Worm (Caenorhabditis elegans) whole organism, L2 larva: Measurements from ENCODE around the gene cex-1.

Experiments used
- C34F6.9 ChIP-seq: fragments of 150-350 bp; optimal IDR thresholded peaks from 2 replicates; lab custom pipeline; 2014; ENCODE audit warnings: missing biosample characterization, missing genetic modification characterization
- F13H6.1 ChIP-seq: sonication (generic microtip); optimal IDR thresholded peaks from 2 replicates; lab custom pipeline; 2016; ENCODE audit warnings: missing genetic modification characterization, missing compliant biosample characterization
- R02D3.7 ChIP-seq: fragments of 150-350 bp; optimal IDR thresholded peaks from 2 replicates; lab custom pipeline; 2014; ENCODE audit warnings: missing biosample characterization, missing genetic modification characterization
- Y55F3AM.14 ChIP-seq: fragments of 200-800 bp; sonication (Bioruptor generic); optimal IDR thresholded peaks from 2 replicates; lab custom pipeline; 2018; ENCODE audit warnings: mild to moderate bottlenecking, missing genetic modification characterization, missing compliant biosample characterization
- aly-2 ChIP-seq: fragments of 150-350 bp; optimal IDR thresholded peaks from 2 replicates; lab custom pipeline; 2014; ENCODE audit warnings: missing biosample characterization, missing genetic modification characterization
- ama-1 ChIP-seq: fragments of 150-350 bp; optimal IDR thresholded peaks from 2 replicates; lab custom pipeline; 2018; ENCODE audit warnings: inconsistent platforms
- blmp-1 ChIP-seq: sonication (generic microtip); optimal IDR thresholded peaks from 2 replicates; lab custom pipeline; 2017; ENCODE audit warnings: missing genetic modification characterization, mild to moderate bottlenecking, missing compliant biosample characterization, antibody characterized with exemption, moderate library complexity; ENCODE audit not compliant: insufficient read depth
- ceh-16 ChIP-seq: fragments of 150-350 bp; optimal IDR thresholded peaks from 2 replicates; lab custom pipeline; 2014; ENCODE audit warnings: missing biosample characterization, missing genetic modification characterization
- ceh-82 ChIP-seq: fragments of 150-350 bp; optimal IDR thresholded peaks from 2 replicates; lab custom pipeline; 2014; ENCODE audit warnings: missing biosample characterization, missing genetic modification characterization
- crh-2 ChIP-seq: sonication (generic microtip); optimal IDR thresholded peaks from 2 replicates; lab custom pipeline; 2017; ENCODE audit warnings: missing biosample characterization, missing genetic modification characterization
- dmd-4 ChIP-seq: sonication (generic microtip); optimal IDR thresholded peaks from 2 replicates; lab custom pipeline; 2017; ENCODE audit warnings: missing biosample characterization, missing genetic modification characterization
- egl-27 ChIP-seq: sonication (generic microtip); optimal IDR thresholded peaks from 3 replicates; lab custom pipeline; 2017; ENCODE audit warnings: missing biosample characterization, missing genetic modification reagents, missing genetic modification characterization
- elt-1 ChIP-seq: fragments of 150-350 bp; optimal IDR thresholded peaks from 2 replicates; lab custom pipeline; 2014; ENCODE audit warnings: missing biosample characterization, missing genetic modification characterization
- elt-3 ChIP-seq: sonication (generic microtip); optimal IDR thresholded peaks from 2 replicates; lab custom pipeline; 2017; ENCODE audit warnings: missing biosample characterization, missing genetic modification characterization
- fos-1 ChIP-seq: fragments of 150-350 bp; optimal IDR thresholded peaks from 2 replicates; lab custom pipeline; 2014; ENCODE audit warnings: missing biosample characterization, missing genetic modification characterization
- gmeb-1 ChIP-seq: fragments of 150-350 bp; optimal IDR thresholded peaks from 2 replicates; lab custom pipeline; 2014; ENCODE audit warnings: missing biosample characterization, missing genetic modification characterization
- lin-11 ChIP-seq: fragments of 150-350 bp; sonication (generic microtip); optimal IDR thresholded peaks from 2 replicates; lab custom pipeline; 2014; ENCODE audit warnings: missing biosample characterization, missing genetic modification characterization, inconsistent platforms, mixed read lengths
- lin-13 ChIP-seq: fragments of 150-350 bp; optimal IDR thresholded peaks from 2 replicates; lab custom pipeline; 2014; ENCODE audit warnings: missing biosample characterization, missing genetic modification reagents, missing genetic modification characterization
- lin-39 ChIP-seq: fragments of 150-350 bp; optimal IDR thresholded peaks from 2 replicates; lab custom pipeline; 2014; ENCODE audit warnings: missing biosample characterization, missing genetic modification reagents, missing genetic modification characterization
- lsy-2 ChIP-seq, 2 experiments: fragments of 150-350 bp in 1 of 2; sonication (generic microtip) in 1 of 2; optimal IDR thresholded peaks; 2 replicates each; lab custom pipeline; 2014 to 2017; ENCODE audit warnings: missing biosample characterization in 2 of 2, missing genetic modification characterization in 2 of 2
- mbf-1 ChIP-seq: sonication (generic microtip); optimal IDR thresholded peaks from 2 replicates; lab custom pipeline; 2017; ENCODE audit warnings: missing biosample characterization, missing genetic modification characterization
- nhr-10 ChIP-seq: sonication (generic microtip); optimal IDR thresholded peaks from 2 replicates; lab custom pipeline; 2017; ENCODE audit warnings: missing biosample characterization, missing genetic modification characterization
- nhr-12 ChIP-seq: fragments of 150-350 bp; optimal IDR thresholded peaks from 2 replicates; lab custom pipeline; 2014; ENCODE audit warnings: missing biosample characterization, missing genetic modification characterization
- nhr-129 ChIP-seq: fragments of 150-350 bp; optimal IDR thresholded peaks from 2 replicates; lab custom pipeline; 2014; ENCODE audit warnings: missing biosample characterization, missing genetic modification characterization
- nhr-237 ChIP-seq: fragments of 150-350 bp; optimal IDR thresholded peaks from 2 replicates; lab custom pipeline; 2014; ENCODE audit warnings: missing biosample characterization, missing genetic modification characterization
- nhr-25 ChIP-seq: fragments of 150-350 bp; sonication (generic microtip); optimal IDR thresholded peaks from 3 replicates; lab custom pipeline; 2014; ENCODE audit warnings: missing biosample characterization, missing genetic modification characterization
- nhr-77 ChIP-seq: fragments of 150-350 bp; optimal IDR thresholded peaks from 2 replicates; lab custom pipeline; 2014; ENCODE audit warnings: missing biosample characterization, missing genetic modification characterization
- peb-1 ChIP-seq: fragments of 150-350 bp; optimal IDR thresholded peaks from 2 replicates; lab custom pipeline; 2014; ENCODE audit warnings: missing biosample characterization, missing genetic modification characterization
- sem-4 ChIP-seq: fragments of 150-350 bp; optimal IDR thresholded peaks from 2 replicates; lab custom pipeline; 2014; ENCODE audit warnings: missing biosample characterization, missing genetic modification reagents, missing genetic modification characterization
- skn-1 ChIP-seq: sonication (generic microtip); optimal IDR thresholded peaks from 2 replicates; lab custom pipeline; 2017; ENCODE audit warnings: missing biosample characterization, missing genetic modification characterization
- sma-3 ChIP-seq: sonication (generic microtip); optimal IDR thresholded peaks from 2 replicates; lab custom pipeline; 2016; ENCODE audit warnings: missing genetic modification reagents, missing genetic modification characterization, missing compliant biosample characterization
- unc-39 ChIP-seq: fragments of 150-350 bp; optimal IDR thresholded peaks from 2 replicates; lab custom pipeline; 2014; ENCODE audit warnings: missing biosample characterization, missing genetic modification characterization
- unc-62 ChIP-seq: fragments of 150-350 bp; optimal IDR thresholded peaks from 2 replicates; lab custom pipeline; 2014; ENCODE audit warnings: missing biosample characterization, missing genetic modification reagents, missing genetic modification characterization
- zag-1 ChIP-seq: fragments of 150-350 bp; optimal IDR thresholded peaks from 2 replicates; lab custom pipeline; 2014; ENCODE audit warnings: missing biosample characterization, missing genetic modification characterization
- ztf-1 ChIP-seq: fragments of 200-800 bp; sonication (Bioruptor generic); conservative IDR thresholded peaks from 2 replicates; pipeline ENCODE4 v1.3.6; 2022; ENCODE audit warnings: missing genetic modification characterization, missing compliant biosample characterization
- ztf-4 ChIP-seq: fragments of 150-350 bp; optimal IDR thresholded peaks from 2 replicates; lab custom pipeline; 2014; ENCODE audit warnings: missing biosample characterization, missing genetic modification characterization

cex-1 gene

ce11 chrII:5418929-5419328, 28.6 kb upstream of the cex-1 start, which contains the start of gene EEED8.15:
Gene EEED8.15 (plus strand): TSS chrII:5419229.
- no peak for TF ChIP-seq crh-2 (tag; lab: Kevin White, UChicago)
- no peak for TF ChIP-seq nhr-25 (tag; lab: Kevin White, UChicago)
- TF ChIP-seq sma-3 (GFP tag; lab: Kevin White, UChicago): no peak

ce11 chrII:5420947-5421614, 26.4 kb upstream of the cex-1 start, which contains the start of gene tofu-6:
Gene tofu-6 (plus strand): TSS chrII:5421248.
- peak; percentile 9 for TF ChIP-seq C34F6.9 (tag; lab: Kevin White, UChicago)
- no peak for TF ChIP-seq nhr-12 (tag; lab: Kevin White, UChicago)
- no peak for TF ChIP-seq nhr-10 (tag; lab: Kevin White, UChicago)
- TF ChIP-seq lin-11 (tag; lab: Kevin White, UChicago): no peak
- TF ChIP-seq lsy-2 (tag; optimal IDR thresholded peaks at IDR 0.05; lab: Kevin White, UChicago): peak in 1 of 2 experiments; percentile 93
- no peak for TF ChIP-seq nhr-129 (tag; lab: Kevin White, UChicago)
- TF ChIP-seq mbf-1 (tag; lab: Kevin White, UChicago): no peak
- TF ChIP-seq skn-1 (tag; lab: Kevin White, UChicago): no peak
- TF ChIP-seq elt-3 (tag; lab: Kevin White, UChicago): no peak
- TF ChIP-seq ceh-82: no peak
- TF ChIP-seq elt-1: no peak
- TF ChIP-seq unc-39 (tag; lab: Kevin White, UChicago): no peak
- TF ChIP-seq zag-1 (tag; lab: Kevin White, UChicago): no peak
- no peak for TF ChIP-seq egl-27 (tag; lab: Kevin White, UChicago)
- no peak for TF ChIP-seq lin-13
- TF ChIP-seq unc-62 (GFP tag; lab: Kevin White, UChicago): no peak
- TF ChIP-seq lin-39: no peak

- no peak for TF ChIP-seq ama-1 (lab: Kevin White, UChicago)
- no peak for TF ChIP-seq sma-3 (GFP tag; lab: Kevin White, UChicago)
- TF ChIP-seq ztf-4 (tag; lab: Kevin White, UChicago): peak; percentile 12
- no peak for TF ChIP-seq ceh-82
- no peak for TF ChIP-seq nhr-129 (tag; lab: Kevin White, UChicago)
- no peak for TF ChIP-seq R02D3.7 (tag; lab: Kevin White, UChicago)
- TF ChIP-seq nhr-25 (tag; lab: Kevin White, UChicago): peak; percentile 13
- no peak for TF ChIP-seq mbf-1 (tag; lab: Kevin White, UChicago)
- TF ChIP-seq sem-4 (tag; lab: Kevin White, UChicago): peak; percentile 7
- TF ChIP-seq dmd-4 (tag; lab: Kevin White, UChicago): no peak
- TF ChIP-seq lin-39: no peak
- TF ChIP-seq aly-2 (tag; lab: Kevin White, UChicago): no peak
- no peak for TF ChIP-seq peb-1 (tag; lab: Kevin White, UChicago)
- TF ChIP-seq gmeb-1 (tag; lab: Kevin White, UChicago): no peak
- TF ChIP-seq elt-3 (tag; lab: Kevin White, UChicago): no peak
- peak in 1 of 2 experiments; percentile 33 for TF ChIP-seq lsy-2 (tag; optimal IDR thresholded peaks at IDR 0.05; lab: Kevin White, UChicago)
- no peak for TF ChIP-seq unc-62 (GFP tag; lab: Kevin White, UChicago)
- no peak for TF ChIP-seq fos-1 (tag; lab: Kevin White, UChicago)
- no peak for TF ChIP-seq ztf-1
These were observed 23.6 kb upstream of the cex-1 start, which contains the start of gene F07F6.7 for ce11 chrII:5423832-5424231. Gene F07F6.7 (minus strand): TSS chrII:5423858.

ce11 chrII:5425633-5426032, 21.8 kb upstream of the cex-1 start, which contains the start of gene F07F6.8:
Gene F07F6.8 (minus strand): TSS chrII:5425733.
- TF ChIP-seq F13H6.1 (tag; lab: Kevin White, UChicago) (no peak), blmp-1 (tag; lab: Kevin White, UChicago) (no peak), lin-11 (tag; lab: Kevin White, UChicago) (no peak), gmeb-1 (tag; lab: Kevin White, UChicago) (no peak), elt-3 (tag; lab: Kevin White, UChicago) (no peak), Y55F3AM.14 (GFP tag; lab: Kevin White, UChicago) (no peak), nhr-237 (tag; lab: Kevin White, UChicago) (no peak), ama-1 (lab: Kevin White, UChicago) (no peak), lsy-2 (tag; optimal IDR thresholded peaks at IDR 0.05; lab: Kevin White, UChicago) (no peak), unc-39 (tag; lab: Kevin White, UChicago) (no peak), ceh-16 (tag; lab: Kevin White, UChicago) (no peak), mbf-1 (tag; lab: Kevin White, UChicago) (no peak), nhr-77 (tag; lab: Kevin White, UChicago) (no peak)
